Worm (Caenorhabditis elegans) whole organism, young adult: Measurements from ENCODE around the gene str-25.

ENCODE experiments used
- F49E8.2 ChIP-seq: sonication (generic microtip); optimal IDR thresholded peaks from 3 replicates; lab custom pipeline; 2017; ENCODE audit warnings: missing genetic modification characterization, mild to moderate bottlenecking, missing compliant biosample characterization, antibody characterized with exemption, moderate library complexity; ENCODE audit not compliant: insufficient read depth
- K12H6.12 ChIP-seq: fragments of 200-800 bp; sonication (Bioruptor generic); optimal IDR thresholded peaks from 2 replicates; lab custom pipeline; 2018; ENCODE audit warnings: mild to moderate bottlenecking, missing genetic modification characterization, missing compliant biosample characterization
- ama-1 ChIP-seq, 3 experiments: fragments of 150-350 bp in 1 of 3; sonication (generic microtip) in 2 of 3; optimal IDR thresholded peaks; 2 replicates each; lab custom pipeline; 2014 to 2018; ENCODE audit warnings: missing biosample characterization in 2 of 3, missing genetic modification characterization in 2 of 3, missing genetic modification reagents in 2 of 3
- ceh-58 ChIP-seq: fragments of 200-800 bp; sonication (Bioruptor generic); IDR thresholded peaks from 2 replicates; pipeline ENCODE4 v1.3.6; 2022; ENCODE audit warnings: missing genetic modification characterization, missing compliant biosample characterization
- ceh-91 ChIP-seq: fragments of 200-800 bp; sonication (Bioruptor generic); IDR thresholded peaks from 2 replicates; pipeline ENCODE4 v1.3.6; 2022; ENCODE audit warnings: missing genetic modification reagents, missing genetic modification characterization, missing compliant biosample characterization

ce11 chrV:16139529-16139928, 24.0 kb downstream of the str-25 start, which contains the start of gene clc-11:
- no peak for TF ChIP-seq F49E8.2 (tag; lab: Kevin White, UChicago)
- no peak for TF ChIP-seq ama-1 (optimal IDR thresholded peaks at IDR 0.05; lab: Kevin White, UChicago)
- no peak for TF ChIP-seq ama-1 (GFP tag; optimal IDR thresholded peaks at IDR 0.05; lab: Kevin White, UChicago)
- TF ChIP-seq ceh-58, result no peak
- TF ChIP-seq K12H6.12, result no peak
- TF ChIP-seq ceh-91 (GFP tag; lab: Robert Waterston, UW), result no peak
